Fruit fly (Drosophila melanogaster) whole organism, adult: ENCODE results near the gene Cyp305a1.

Experiments
- CG1620 ChIP-seq: fragments of 200-800 bp; sonication (Bioruptor generic); optimal IDR thresholded peaks from 2 replicates; lab custom pipeline; 2016; ENCODE audit warnings: missing biosample characterization, missing genetic modification characterization
- CG7045 ChIP-seq: fragments of 200-800 bp; sonication (Bioruptor generic); optimal IDR thresholded peaks from 2 replicates; lab custom pipeline; 2017; ENCODE audit warnings: missing biosample characterization, mild to moderate bottlenecking, missing genetic modification characterization
- Clk ChIP-seq: fragments of 200-800 bp; sonication (Bioruptor generic); optimal IDR thresholded peaks from 2 replicates; lab custom pipeline; 2017; ENCODE audit warnings: missing biosample characterization, missing genetic modification characterization
- Hr96 ChIP-seq: fragments of 200-800 bp; sonication (Bioruptor generic); optimal IDR thresholded peaks from 2 replicates; lab custom pipeline; 2016; ENCODE audit warnings: missing biosample characterization, missing genetic modification characterization
- bab1 ChIP-seq: fragments of 200-800 bp; sonication (Bioruptor generic); optimal IDR thresholded peaks from 3 replicates; lab custom pipeline; 2019; ENCODE audit warnings: missing biosample characterization, mild to moderate bottlenecking, missing genetic modification characterization, moderate library complexity
- cic ChIP-seq: fragments of 200-800 bp; sonication (Bioruptor generic); optimal IDR thresholded peaks from 2 replicates; lab custom pipeline; 2017; ENCODE audit warnings: missing biosample characterization, mild to moderate bottlenecking, missing genetic modification characterization, moderate library complexity
- tj ChIP-seq: fragments of 200-800 bp; sonication (Bioruptor generic); optimal IDR thresholded peaks from 3 replicates; lab custom pipeline; 2017; ENCODE audit warnings: missing biosample characterization, mild to moderate bottlenecking, missing genetic modification characterization, moderate library complexity
- toe ChIP-seq: fragments of 200-800 bp; sonication (Bioruptor generic); optimal IDR thresholded peaks from 2 replicates; lab custom pipeline; 2016; ENCODE audit warnings: missing biosample characterization, missing genetic modification characterization

Cyp305a1 gene

DNA sequence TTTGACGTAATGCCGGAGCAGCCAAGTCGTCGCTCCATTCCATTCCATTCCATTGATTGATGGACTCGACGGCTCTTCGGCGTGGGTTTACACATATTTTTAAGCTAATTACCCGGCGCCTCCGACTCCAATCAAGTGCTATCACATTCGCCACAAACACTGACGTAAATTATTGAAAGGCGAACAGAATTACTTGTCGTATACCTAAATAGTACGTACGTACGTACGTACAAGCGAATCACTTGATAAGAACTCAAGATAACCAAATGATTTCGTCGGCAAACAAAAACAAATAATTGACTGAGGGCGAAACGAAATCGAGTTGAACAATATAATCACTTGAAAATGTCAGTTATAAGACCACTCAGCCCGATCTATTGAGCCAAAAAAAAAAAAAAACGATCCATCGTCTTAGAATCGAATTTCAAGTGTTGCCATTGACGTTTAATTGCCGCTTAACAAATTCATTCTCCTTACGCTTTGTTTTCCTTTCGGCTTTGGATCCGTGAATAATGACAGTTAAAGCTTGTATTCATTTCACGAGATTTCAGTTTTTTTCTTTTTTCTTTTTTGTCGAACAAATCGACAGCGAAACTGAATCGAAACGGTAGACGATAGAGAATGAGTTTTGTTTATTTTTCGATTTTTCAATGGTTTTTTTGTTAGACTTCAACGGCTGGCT lies 35.7 kb downstream of the Cyp305a1 start:
- TF ChIP-seq cic (GFP tag; lab: Kevin White, UChicago) (peak; percentile 58), toe (GFP tag; lab: Kevin White, UChicago) (no peak), Clk (GFP tag; lab: Kevin White, UChicago) (no peak), bab1 (no peak), CG7045 (GFP tag; lab: Kevin White, UChicago) (no peak), tj (GFP tag; lab: Kevin White, UChicago) (no peak), Hr96 (GFP tag; lab: Kevin White, UChicago) (no peak), CG1620 (GFP tag; lab: Kevin White, UChicago) (no peak)
